Worm (Caenorhabditis elegans): ENCODE results near the gene srw-21.

srw-21 gene

ce11 chrV:15529069-15529468 is 41.2 kb downstream of the srw-21 start, which contains the start of gene srh-276:
srh-276 (plus strand) TSS chrV:15529369.
- TF ChIP-seq dpl-1 (GFP tag; optimal IDR thresholded peaks at IDR 0.05) (no peak), egl-13 (tag; optimal IDR thresholded peaks at IDR 0.05) (no peak), nhr-90 (tag; optimal IDR thresholded peaks at IDR 0.05; ENCODE audit: poor library complexity) (no peak), swsn-7 (tag; optimal IDR thresholded peaks at IDR 0.05) (no peak), dsc-1 (tag; optimal IDR thresholded peaks at IDR 0.05) (no peak), nhr-20 (tag; optimal IDR thresholded peaks at IDR 0.05) (no peak)

DNA sequence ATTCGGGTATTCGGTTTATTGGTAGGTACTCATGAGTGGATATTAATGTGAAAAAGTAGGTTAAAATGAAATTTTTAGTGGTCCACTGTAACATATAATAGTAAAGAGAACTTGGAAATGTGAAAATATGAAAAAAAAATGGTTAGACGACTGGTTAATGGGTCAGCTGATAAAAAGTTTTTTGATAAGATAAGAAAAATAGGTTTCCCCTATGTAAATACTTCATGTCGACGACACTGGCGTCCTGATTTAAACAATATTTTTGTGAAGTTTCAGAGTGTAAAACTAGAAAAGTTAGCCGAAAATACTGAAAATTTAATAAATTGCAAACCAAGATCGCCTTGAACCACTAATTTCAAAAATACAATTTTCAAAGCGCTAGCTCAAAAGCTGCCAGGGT is 45.2 kb downstream of the srw-21 start, which contains the start of gene F21A3.11:
TSS of gene F21A3.11 (minus strand) at position 117 of the 400 bp plus-strand sequence.
- no peak for TF ChIP-seq nhr-77 (tag; optimal IDR thresholded peaks at IDR 0.05)
- no peak for TF ChIP-seq lir-3 (tag; optimal IDR thresholded peaks at IDR 0.05; ENCODE audit: poor library complexity)
- TF ChIP-seq fos-1 (tag; optimal IDR thresholded peaks at IDR 0.05): no peak
- TF ChIP-seq C04F5.9 (tag; optimal IDR thresholded peaks at IDR 0.05): no peak
- no peak for TF ChIP-seq egl-27 (tag; optimal IDR thresholded peaks at IDR 0.05)
- peak; percentile 70 for TF ChIP-seq elt-2 (tag; optimal IDR thresholded peaks at IDR 0.05)
- TF ChIP-seq C34B4.2 (tag; optimal IDR thresholded peaks at IDR 0.05): no peak
- TF ChIP-seq unc-30 (tag; optimal IDR thresholded peaks at IDR 0.05): no peak

- TF ChIP-seq pag-3 (tag; optimal IDR thresholded peaks at IDR 0.05; ENCODE audit: borderline replicate concordance, insufficient read depth) (no peak), ztf-11 (tag; optimal IDR thresholded peaks at IDR 0.05) (no peak), snu-23 (GFP tag; optimal IDR thresholded peaks at IDR 0.05) (no peak), nhr-47 (tag; optimal IDR thresholded peaks at IDR 0.05) (no peak), vab-15 (tag; optimal IDR thresholded peaks at IDR 0.05) (no peak), lsy-2 (tag; optimal IDR thresholded peaks at IDR 0.05) (no peak), unc-98 (GFP tag; IDR thresholded peaks at IDR 0.05) (no peak), lin-39 (tag; optimal IDR thresholded peaks at IDR 0.05) (no peak), alr-1 (tag; optimal IDR thresholded peaks at IDR 0.05; ENCODE audit: borderline replicate concordance) (no peak), zag-1 (tag; optimal IDR thresholded peaks at IDR 0.05) (no peak), nhr-19 (GFP tag; conservative IDR thresholded peaks at IDR 0.05) (no peak)
Observed at ce11 chrV:15533864-15534263, 46.0 kb downstream of the srw-21 start, which contains the start of gene F21A3.2. F21A3.2 (minus strand) TSS chrV:15533964.

DNA sequence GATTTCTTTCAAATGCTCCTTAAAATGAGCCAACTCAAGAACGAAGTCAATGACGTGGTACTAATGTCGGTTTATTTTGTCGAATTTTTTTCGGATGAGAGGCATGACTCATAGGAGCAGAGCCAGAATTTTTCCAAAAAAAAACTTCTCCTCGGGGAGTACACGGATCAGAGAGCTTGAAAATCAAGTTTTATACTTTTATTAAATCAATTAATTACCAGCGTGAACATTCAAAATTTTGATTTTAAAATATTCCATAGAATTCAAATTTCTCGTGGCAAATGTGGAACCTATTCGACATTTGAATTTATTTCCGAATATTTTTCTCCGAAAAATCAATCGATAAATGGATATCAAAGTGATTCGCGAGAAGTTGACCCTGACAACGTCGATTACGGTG is 48.5 kb downstream of the srw-21 start, which contains the start of gene F21A3.4:
TSS of gene F21A3.4 (plus strand) at position 301 of the 400 bp plus-strand sequence.
- TF ChIP-seq ama-1 (optimal IDR thresholded peaks at IDR 0.05): no peak
- no peak for TF ChIP-seq efl-1 (optimal IDR thresholded peaks at IDR 0.05)
- peak in 1 of 2 experiments; percentile 59 for TF ChIP-seq efl-1 (GFP tag; optimal IDR thresholded peaks at IDR 0.05 in 1 of 2)
- TF ChIP-seq aly-2 (tag; optimal IDR thresholded peaks at IDR 0.05): no peak

DNA sequence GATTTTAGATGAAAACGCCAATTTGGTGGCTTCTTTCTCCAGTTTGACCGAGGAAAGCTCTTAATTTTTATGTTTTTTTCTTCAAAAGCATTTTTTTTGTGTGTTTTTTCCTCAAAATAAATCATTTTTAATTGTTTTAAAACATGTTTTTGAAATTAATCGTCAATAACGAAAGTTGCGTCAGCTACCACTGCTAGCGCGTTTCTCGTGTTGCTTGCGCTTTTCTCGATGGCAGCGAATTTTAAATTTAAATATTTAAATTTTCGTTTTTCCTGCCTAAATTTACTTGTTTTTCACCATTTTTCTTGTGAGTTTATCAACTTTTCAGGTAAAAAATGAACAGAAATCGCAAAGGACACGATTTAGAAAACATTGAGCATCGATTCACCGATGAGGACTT is 50.1 kb downstream of the srw-21 start, which contains the start of gene prde-1:
TSS of gene prde-1 (plus strand) at position 322 of the 400 bp plus-strand sequence.
- TF ChIP-seq F16B12.6 (tag; optimal IDR thresholded peaks at IDR 0.05) (no peak), hlh-17 (GFP tag; optimal IDR thresholded peaks at IDR 0.05; ENCODE audit: borderline replicate concordance) (no peak), nhr-90 (tag; optimal IDR thresholded peaks at IDR 0.05; ENCODE audit: poor library complexity) (no peak), nhr-76 (tag; optimal IDR thresholded peaks at IDR 0.05) (no peak), hpl-2 (GFP tag; optimal IDR thresholded peaks at IDR 0.05) (no peak), nhr-47 (tag; optimal IDR thresholded peaks at IDR 0.05) (no peak), lir-3 (tag; optimal IDR thresholded peaks at IDR 0.05; ENCODE audit: poor library complexity) (no peak), unc-30 (tag; optimal IDR thresholded peaks at IDR 0.05) (no peak), fkh-8 (tag; optimal IDR thresholded peaks at IDR 0.05) (no peak), zag-1 (tag; optimal IDR thresholded peaks at IDR 0.05) (no peak), ces-1 (GFP tag; optimal IDR thresholded peaks at IDR 0.05) (no peak), ceh-90 (tag; optimal IDR thresholded peaks at IDR 0.05) (no peak), snu-23 (GFP tag; optimal IDR thresholded peaks at IDR 0.05) (no peak), pqm-1 (tag; optimal IDR thresholded peaks at IDR 0.05) (no peak)

Measured in whole organism, L1 larva.